Fruit fly (Drosophila melanogaster): ENCODE data around the gene rdx.
A peak's percentile ranks its signal among the peaks of the same experiment; 100 is the strongest.

rdx gene

DNA sequence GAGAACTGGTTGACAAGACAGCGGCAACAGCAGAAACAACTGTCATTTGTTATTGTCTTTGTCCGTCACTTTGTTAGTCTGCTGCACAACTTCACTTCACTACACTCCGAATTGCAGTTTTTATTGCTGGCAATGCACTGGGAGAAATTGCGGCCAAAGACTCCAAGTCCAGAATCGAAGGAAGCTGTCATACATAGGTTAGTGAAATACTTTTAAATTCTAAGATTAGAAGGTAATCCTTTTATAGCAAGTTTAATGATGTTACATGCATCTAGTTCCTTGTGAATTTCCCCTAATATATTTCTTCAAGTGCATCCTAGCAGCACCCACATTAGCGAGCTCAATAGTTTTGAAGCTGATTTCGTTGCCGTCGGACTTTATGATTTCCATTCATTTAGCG, 23.0 kb downstream of the rdx start:
- TF ChIP-seq eyg (GFP tag; optimal IDR thresholded peaks at IDR 0.05) (no peak), Hr51 (GFP tag; optimal IDR thresholded peaks at IDR 0.05) (peak in 1 of 2 experiments; percentile 42), so (GFP tag; IDR thresholded peaks at IDR 0.05) (no peak), Med (GFP tag) (peak; percentile 58), pan (optimal IDR thresholded peaks at IDR 0.05) (no peak), pan (GFP tag; optimal IDR thresholded peaks at IDR 0.05 in 1 of 2, IDR thresholded peaks at IDR 0.05 in 1 of 2) (peak in 1 of 2 experiments; percentile 41), tap (tag; optimal IDR thresholded peaks at IDR 0.05) (no peak), dpn (GFP tag; optimal IDR thresholded peaks at IDR 0.05) (peak in 1 of 2 experiments; percentile 25), Xrp1 (GFP tag; IDR thresholded peaks at IDR 0.05) (peak; percentile 65; the same call in 1 of the 2 replicates), fd102C (GFP tag; optimal IDR thresholded peaks at IDR 0.05) (peak; percentile 18), CG4424 (GFP tag; optimal IDR thresholded peaks at IDR 0.05) (peak; percentile 56), danr (GFP tag; IDR thresholded peaks at IDR 0.05) (peak; percentile 33; the same call in 1 of the 2 replicates), H2.0 (GFP tag; IDR thresholded peaks at IDR 0.05) (no peak), CG32772 (GFP tag; IDR thresholded peaks at IDR 0.05) (peak; percentile 32; the same call in 1 of the 2 replicates), btn (GFP tag; optimal IDR thresholded peaks at IDR 0.05) (peak; percentile 37), Blimp-1 (GFP tag; optimal IDR thresholded peaks at IDR 0.05) (peak; percentile 71), Rfx (GFP tag; IDR thresholded peaks at IDR 0.05) (no peak), sisA (GFP tag; IDR thresholded peaks at IDR 0.05) (peak; percentile 63), klu (GFP tag; IDR thresholded peaks at IDR 0.05) (no peak), Trl (optimal IDR thresholded peaks at IDR 0.05) (no peak), Trl (GFP tag; optimal IDR thresholded peaks at IDR 0.05) (no peak), CG6254 (GFP tag; optimal IDR thresholded peaks at IDR 0.05) (peak; percentile 45), CG9609 (GFP tag; optimal IDR thresholded peaks at IDR 0.05) (no peak), CG10959 (GFP tag; IDR thresholded peaks at IDR 0.05) (0 out of 2 replicates have a peak, but pooled peaks have one; percentile 26), CG8944 (GFP tag; optimal IDR thresholded peaks at IDR 0.05) (peak; percentile 34), CG4854 (GFP tag; optimal IDR thresholded peaks at IDR 0.05) (no peak), CG30431 (GFP tag; optimal IDR thresholded peaks at IDR 0.05) (peak; percentile 19), unc-4 (GFP tag; IDR thresholded peaks at IDR 0.05; ENCODE audit: partially characterized antibody) (no peak), H15 (GFP tag; IDR thresholded peaks at IDR 0.05) (0 out of 3 replicates have a peak, but pooled peaks have one; percentile 51), sqz (GFP tag; optimal IDR thresholded peaks at IDR 0.05) (no peak), sc (optimal IDR thresholded peaks at IDR 0.05) (no peak), sc (GFP tag; optimal IDR thresholded peaks at IDR 0.05) (peak; percentile 19), tna (GFP tag; IDR thresholded peaks at IDR 0.05; ENCODE audit: partially characterized antibody) (no peak), twi (tag; optimal IDR thresholded peaks at IDR 0.05) (no peak), CG8359 (GFP tag; optimal IDR thresholded peaks at IDR 0.05; ENCODE audit: borderline replicate concordance) (peak; percentile 48), CG2875 (GFP tag; optimal IDR thresholded peaks at IDR 0.05) (peak; percentile 14), CG1529 (GFP tag; optimal IDR thresholded peaks at IDR 0.05) (peak; percentile 62), lab (GFP tag; optimal IDR thresholded peaks at IDR 0.05) (peak; percentile 39), CG6689 (GFP tag; IDR thresholded peaks at IDR 0.05) (peak; percentile 48; the same call in 1 of the 2 replicates), Sox102F (GFP tag; optimal IDR thresholded peaks at IDR 0.05) (peak; percentile 61), amos (GFP tag; IDR thresholded peaks at IDR 0.05; ENCODE audit: partially characterized antibody) (no peak), CG17829 (tag; optimal IDR thresholded peaks at IDR 0.05) (peak; percentile 51), CG9727 (GFP tag; optimal IDR thresholded peaks at IDR 0.05) (peak; percentile 32), hkb (optimal IDR thresholded peaks at IDR 0.05) (no peak), hkb (GFP tag; IDR thresholded peaks at IDR 0.05) (peak; percentile 32; the same call in 1 of the 2 replicates), Six4 (GFP tag; optimal IDR thresholded peaks at IDR 0.05) (peak; percentile 8), ATbp (GFP tag; optimal IDR thresholded peaks at IDR 0.05) (peak; percentile 65), nerfin-1 (tag; optimal IDR thresholded peaks at IDR 0.05) (no peak), Oli (tag; optimal IDR thresholded peaks at IDR 0.05) (peak; percentile 19), Dref (GFP tag; IDR thresholded peaks at IDR 0.05) (no peak), Ptx1 (GFP tag; IDR thresholded peaks at IDR 0.05) (peak; percentile 44; the same call in 1 of the 2 replicates)

Data from whole organism, embryonic.